Worm (Caenorhabditis elegans) whole organism, L1 larva: ENCODE data around the gene F42A10.6.

ENCODE experiments used
- C16A3.4 ChIP-seq: fragments of 150-350 bp; optimal IDR thresholded peaks from 2 replicates; lab custom pipeline; 2014; ENCODE audit warnings: missing biosample characterization, missing genetic modification characterization
- Y116A8C.19 ChIP-seq: sonication (generic microtip); optimal IDR thresholded peaks from 2 replicates; lab custom pipeline; 2016; ENCODE audit warnings: missing compliant biosample characterization, missing genetic modification characterization, borderline replicate concordance
- aha-1 ChIP-seq: fragments of 150-350 bp; optimal IDR thresholded peaks from 2 replicates; lab custom pipeline; 2014; ENCODE audit warnings: missing biosample characterization, missing genetic modification characterization
- aly-2 ChIP-seq: fragments of 150-350 bp; optimal IDR thresholded peaks from 2 replicates; lab custom pipeline; 2014; ENCODE audit warnings: missing biosample characterization, missing genetic modification characterization
- ama-1 ChIP-seq: fragments of 150-350 bp; optimal IDR thresholded peaks from 2 replicates; lab custom pipeline; 2014
- blmp-1 ChIP-seq: fragments of 150-350 bp; optimal IDR thresholded peaks from 2 replicates; lab custom pipeline; 2014; ENCODE audit warnings: missing biosample characterization, missing genetic modification characterization
- ceh-82 ChIP-seq, 3 experiments: fragments of 150-350 bp in 1 of 3; sonication (generic microtip) in 2 of 3; optimal IDR thresholded peaks; 2 replicates each; lab custom pipeline; 2014 to 2017; ENCODE audit warnings: missing biosample characterization in 3 of 3, missing genetic modification characterization in 3 of 3
- ces-1 ChIP-seq: fragments of 150-350 bp; optimal IDR thresholded peaks from 2 replicates; lab custom pipeline; 2014; ENCODE audit warnings: missing biosample characterization, missing genetic modification reagents, missing genetic modification characterization
- dpl-1 ChIP-seq, 3 experiments: fragments of 150-350 bp in 2 of 3; sonication (generic microtip) in 1 of 3; optimal IDR thresholded peaks; 2 replicates each; lab custom pipeline; 2014 to 2017; ENCODE audit warnings: missing biosample characterization in 3 of 3, missing genetic modification characterization in 3 of 3, missing genetic modification reagents in 3 of 3
- dsc-1 ChIP-seq: sonication (generic microtip); optimal IDR thresholded peaks from 2 replicates; lab custom pipeline; 2016; ENCODE audit warnings: mild to moderate bottlenecking, missing genetic modification characterization, missing compliant biosample characterization
- efl-1 ChIP-seq, 4 experiments: fragments of 150-350 bp; optimal IDR thresholded peaks in 3 of 4; peaks in 1 of 4; 1 replicate in 1 of 4; 2 replicates in 3 of 4; lab custom pipeline; 2014; ENCODE audit warnings: missing biosample characterization in 2 of 4, missing genetic modification characterization in 2 of 4, missing genetic modification reagents in 2 of 4
- elt-2 ChIP-seq: sonication (generic microtip); optimal IDR thresholded peaks from 2 replicates; lab custom pipeline; 2016; ENCODE audit warnings: missing genetic modification characterization, mild to moderate bottlenecking, inconsistent platforms, missing compliant biosample characterization, missing genetic modification reagents
- elt-3 ChIP-seq, 6 experiments: fragments of 150-350 bp in 1 of 6; sonication (generic microtip); optimal IDR thresholded peaks; 2 replicates each; lab custom pipeline; 2017 to 2018; ENCODE audit warnings: missing biosample characterization in 6 of 6, missing genetic modification characterization in 6 of 6, inconsistent platforms in 1 of 6
- ets-5 ChIP-seq: fragments of 200-800 bp; sonication (Bioruptor generic); IDR thresholded peaks from 2 replicates; pipeline ENCODE4 v1.3.6; 2022; ENCODE audit warnings: missing genetic modification characterization, missing compliant biosample characterization
- fkh-4 ChIP-seq: sonication (generic microtip); optimal IDR thresholded peaks from 2 replicates; lab custom pipeline; 2016; ENCODE audit warnings: missing compliant biosample characterization, missing genetic modification characterization, borderline replicate concordance
- fkh-8 ChIP-seq: sonication (generic microtip); optimal IDR thresholded peaks from 2 replicates; lab custom pipeline; 2016; ENCODE audit warnings: mild to moderate bottlenecking, missing genetic modification characterization, missing compliant biosample characterization
- hlh-17 ChIP-seq: fragments of 200-800 bp; sonication (Bioruptor generic); optimal IDR thresholded peaks from 2 replicates; lab custom pipeline; 2018; ENCODE audit warnings: missing genetic modification characterization, mild to moderate bottlenecking, missing compliant biosample characterization, moderate library complexity, borderline replicate concordance
- hlh-4 ChIP-seq: sonication (generic microtip); optimal IDR thresholded peaks from 2 replicates; lab custom pipeline; 2016; ENCODE audit warnings: mild to moderate bottlenecking, missing genetic modification characterization, missing compliant biosample characterization
- hpl-2 ChIP-seq: fragments of 150-350 bp; optimal IDR thresholded peaks from 2 replicates; lab custom pipeline; 2014; ENCODE audit warnings: missing biosample characterization, missing genetic modification reagents, missing genetic modification characterization
- isw-1 ChIP-seq: fragments of 200-800 bp; sonication (Bioruptor generic); IDR thresholded peaks from 2 replicates; pipeline ENCODE4 v1.3.6; 2022; ENCODE audit warnings: missing genetic modification characterization, missing compliant biosample characterization
- lin-13 ChIP-seq: fragments of 150-350 bp; optimal IDR thresholded peaks from 2 replicates; lab custom pipeline; 2014; ENCODE audit warnings: missing biosample characterization, missing genetic modification reagents, missing genetic modification characterization
- lin-14 ChIP-seq: fragments of 200-800 bp; sonication (Bioruptor generic); optimal IDR thresholded peaks from 2 replicates; lab custom pipeline; 2018; ENCODE audit warnings: mild to moderate bottlenecking, missing genetic modification characterization, moderate library complexity, missing compliant biosample characterization
- lin-35 ChIP-seq, 2 experiments: fragments of 150-350 bp; optimal IDR thresholded peaks; 2 replicates each; lab custom pipeline; 2014; ENCODE audit warnings: missing biosample characterization in 2 of 2, missing genetic modification characterization in 2 of 2, missing genetic modification reagents in 2 of 2
- lir-3 ChIP-seq: sonication (generic microtip); optimal IDR thresholded peaks from 2 replicates; lab custom pipeline; 2016; ENCODE audit warnings: mild to moderate bottlenecking, missing genetic modification characterization, moderate library complexity, missing compliant biosample characterization; ENCODE audit not compliant: poor library complexity
- mab-9 ChIP-seq: fragments of 200-800 bp; sonication (Bioruptor generic); IDR thresholded peaks from 2 replicates; pipeline ENCODE4 v1.3.6; 2022; ENCODE audit warnings: missing genetic modification reagents, missing genetic modification characterization, missing compliant biosample characterization
- mef-2 ChIP-seq: fragments of 150-350 bp; optimal IDR thresholded peaks from 2 replicates; lab custom pipeline; 2014; ENCODE audit warnings: missing biosample characterization, missing genetic modification characterization
- mep-1 ChIP-seq: fragments of 150-350 bp; optimal IDR thresholded peaks from 2 replicates; lab custom pipeline; 2014; ENCODE audit warnings: missing biosample characterization, missing genetic modification characterization
- nhr-11 ChIP-seq: fragments of 150-350 bp; optimal IDR thresholded peaks from 2 replicates; lab custom pipeline; 2014; ENCODE audit warnings: missing biosample characterization, missing genetic modification characterization
- nhr-19 ChIP-seq: fragments of 200-800 bp; sonication (Bioruptor generic); conservative IDR thresholded peaks from 2 replicates; pipeline ENCODE4 v1.3.6; 2022; ENCODE audit warnings: missing genetic modification characterization, missing compliant biosample characterization
- nhr-20 ChIP-seq: sonication (generic microtip); optimal IDR thresholded peaks from 2 replicates; lab custom pipeline; 2016; ENCODE audit warnings: mild to moderate bottlenecking, missing genetic modification characterization, missing compliant biosample characterization
- nhr-71 ChIP-seq: sonication (generic microtip); optimal IDR thresholded peaks from 2 replicates; lab custom pipeline; 2016; ENCODE audit warnings: mild to moderate bottlenecking, missing genetic modification characterization, moderate library complexity, missing compliant biosample characterization
- nhr-77 ChIP-seq: fragments of 150-350 bp; optimal IDR thresholded peaks from 2 replicates; lab custom pipeline; 2014; ENCODE audit warnings: missing biosample characterization, missing genetic modification characterization
- nhr-90 ChIP-seq: sonication (generic microtip); optimal IDR thresholded peaks from 2 replicates; lab custom pipeline; 2016; ENCODE audit warnings: mild to moderate bottlenecking, missing genetic modification characterization, missing compliant biosample characterization; ENCODE audit not compliant: poor library complexity
- pag-3 ChIP-seq: sonication (generic microtip); optimal IDR thresholded peaks from 2 replicates; lab custom pipeline; 2017; ENCODE audit warnings: missing genetic modification characterization, mild to moderate bottlenecking, missing compliant biosample characterization, antibody characterized with exemption, borderline replicate concordance; ENCODE audit not compliant: insufficient read depth
- rnt-1 ChIP-seq: sonication (generic microtip); optimal IDR thresholded peaks from 2 replicates; lab custom pipeline; 2016; ENCODE audit warnings: mild to moderate bottlenecking, missing genetic modification characterization, moderate library complexity, missing compliant biosample characterization
- skn-1 ChIP-seq: fragments of 150-350 bp; optimal IDR thresholded peaks from 2 replicates; lab custom pipeline; 2014; ENCODE audit warnings: missing biosample characterization, missing genetic modification characterization
- snpc-4 ChIP-seq: fragments of 150-350 bp; optimal IDR thresholded peaks from 2 replicates; lab custom pipeline; 2014; ENCODE audit warnings: missing biosample characterization, missing genetic modification characterization
- snu-23 ChIP-seq: sonication (generic microtip); optimal IDR thresholded peaks from 2 replicates; lab custom pipeline; 2016; ENCODE audit warnings: missing genetic modification characterization, missing compliant biosample characterization
- sox-4 ChIP-seq: sonication (generic microtip); optimal IDR thresholded peaks from 2 replicates; lab custom pipeline; 2016; ENCODE audit warnings: missing genetic modification characterization, missing compliant biosample characterization
- sptf-1 ChIP-seq: fragments of 150-350 bp; optimal IDR thresholded peaks from 2 replicates; lab custom pipeline; 2014; ENCODE audit warnings: missing biosample characterization, missing genetic modification characterization
- swsn-7 ChIP-seq: sonication (generic microtip); optimal IDR thresholded peaks from 2 replicates; lab custom pipeline; 2016; ENCODE audit warnings: missing genetic modification characterization, missing compliant biosample characterization
- tbx-2 ChIP-seq: sonication (generic microtip); optimal IDR thresholded peaks from 2 replicates; lab custom pipeline; 2016; ENCODE audit warnings: missing genetic modification characterization, missing compliant biosample characterization
- tlp-1 ChIP-seq: fragments of 150-350 bp; optimal IDR thresholded peaks from 2 replicates; lab custom pipeline; 2014; ENCODE audit warnings: missing biosample characterization, missing genetic modification characterization
- unc-30 ChIP-seq: sonication (generic microtip); optimal IDR thresholded peaks from 2 replicates; lab custom pipeline; 2017; ENCODE audit warnings: missing biosample characterization, missing genetic modification characterization
- unc-62 ChIP-seq: fragments of 150-350 bp; optimal IDR thresholded peaks from 2 replicates; lab custom pipeline; 2014; ENCODE audit warnings: missing biosample characterization, missing genetic modification reagents, missing genetic modification characterization
- unc-86 ChIP-seq: sonication (generic microtip); optimal IDR thresholded peaks from 2 replicates; lab custom pipeline; 2016; ENCODE audit warnings: missing genetic modification characterization, missing compliant biosample characterization
- vab-15 ChIP-seq: sonication (generic microtip); optimal IDR thresholded peaks from 2 replicates; lab custom pipeline; 2017; ENCODE audit warnings: missing genotype, mild to moderate bottlenecking, missing genetic modification characterization, missing compliant biosample characterization
- xbp-1 ChIP-seq: sonication (generic microtip); optimal IDR thresholded peaks from 2 replicates; lab custom pipeline; 2016; ENCODE audit warnings: missing genetic modification characterization, missing compliant biosample characterization
- zip-4 ChIP-seq: fragments of 200-800 bp; sonication (Bioruptor generic); optimal IDR thresholded peaks from 2 replicates; lab custom pipeline; 2018; ENCODE audit warnings: mild to moderate bottlenecking, missing genetic modification characterization, moderate library complexity, missing compliant biosample characterization

F42A10.6 gene

DNA sequence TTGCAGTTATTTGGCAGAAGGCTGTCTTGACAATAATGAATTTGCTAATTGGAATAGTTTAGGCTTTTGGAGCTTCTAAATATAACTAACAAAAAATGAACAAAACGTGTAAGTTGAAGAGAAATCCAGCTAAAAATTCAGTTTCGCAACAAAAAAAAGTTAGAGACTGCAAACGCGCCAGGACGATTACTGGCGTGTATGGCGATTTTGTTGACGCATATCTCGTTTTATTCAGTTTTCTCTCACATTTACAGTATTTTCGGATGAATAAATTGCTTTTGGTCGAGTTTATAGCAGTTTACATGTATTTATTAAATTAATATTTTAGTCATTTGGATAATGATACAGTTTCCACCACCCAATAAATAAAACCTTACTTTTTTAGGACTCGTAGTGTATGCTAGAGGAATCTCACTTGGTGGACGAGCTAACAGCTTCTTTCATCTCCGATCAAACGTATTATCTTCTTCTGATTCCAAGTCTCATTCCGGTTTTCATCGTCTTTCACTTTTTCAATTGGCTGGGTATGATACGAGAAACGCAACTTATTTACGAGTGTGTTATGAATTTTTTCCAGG is 3.6 kb downstream of the F42A10.6 start, which contains the start of the genes abcf-3 and F42A10.5 (continued):
- TF ChIP-seq mep-1 (peak; percentile 88), skn-1 (tag; lab: Kevin White, UChicago) (peak; percentile 85), hlh-17 (GFP tag; lab: Kevin White, UChicago) (no peak), pag-3 (tag; lab: Kevin White, UChicago) (no peak), hpl-2 (peak; percentile 38), blmp-1 (tag; lab: Kevin White, UChicago) (peak; percentile 59), sptf-1 (tag; lab: Kevin White, UChicago) (no peak), nhr-71 (peak; percentile 84), elt-3 (tag; optimal IDR thresholded peaks at IDR 0.05; lab: Kevin White, UChicago) (peak in 2 of 6 experiments; percentile 46 to 78), lir-3 (tag; lab: Kevin White, UChicago) (no peak), lin-14 (peak; percentile 72), C16A3.4 (tag; lab: Kevin White, UChicago) (peak; percentile 66), lin-13 (GFP tag; lab: Kevin White, UChicago) (peak; percentile 60), ceh-82 (tag; optimal IDR thresholded peaks at IDR 0.05; lab: Kevin White, UChicago) (peak; percentile 67 to 80 (median 76)), aha-1 (tag; lab: Kevin White, UChicago) (peak; percentile 18), fkh-8 (tag; lab: Kevin White, UChicago) (peak; percentile 40), snu-23 (GFP tag; lab: Kevin White, UChicago) (peak; percentile 78), sox-4 (tag; lab: Kevin White, UChicago) (no peak), hlh-4 (tag; lab: Kevin White, UChicago) (no peak), unc-86 (tag; lab: Kevin White, UChicago) (peak; percentile 37), tbx-2 (tag; lab: Kevin White, UChicago) (peak; percentile 62), dsc-1 (peak; percentile 66), nhr-77 (tag; lab: Kevin White, UChicago) (peak; percentile 55), elt-2 (peak; percentile 45), tlp-1 (tag; lab: Kevin White, UChicago) (no peak), mab-9 (GFP tag; lab: Robert Waterston, UW) (no peak), unc-62 (GFP tag; lab: Kevin White, UChicago) (no peak), zip-4 (peak; percentile 21), efl-1 (optimal IDR thresholded peaks at IDR 0.05; lab: Kevin White, UChicago) (peak; percentile 72 to 81), efl-1 (GFP tag; optimal IDR thresholded peaks at IDR 0.05 in 1 of 2; lab: Kevin White, UChicago) (peak; percentile 77 to 98), rnt-1 (tag; lab: Kevin White, UChicago) (peak; percentile 83), nhr-11 (tag; lab: Kevin White, UChicago) (peak; percentile 5), mef-2 (tag; lab: Kevin White, UChicago) (no peak), ces-1 (GFP tag; lab: Kevin White, UChicago) (no peak)
- TF ChIP-seq, all 84 proteins: peak for 49

DNA sequence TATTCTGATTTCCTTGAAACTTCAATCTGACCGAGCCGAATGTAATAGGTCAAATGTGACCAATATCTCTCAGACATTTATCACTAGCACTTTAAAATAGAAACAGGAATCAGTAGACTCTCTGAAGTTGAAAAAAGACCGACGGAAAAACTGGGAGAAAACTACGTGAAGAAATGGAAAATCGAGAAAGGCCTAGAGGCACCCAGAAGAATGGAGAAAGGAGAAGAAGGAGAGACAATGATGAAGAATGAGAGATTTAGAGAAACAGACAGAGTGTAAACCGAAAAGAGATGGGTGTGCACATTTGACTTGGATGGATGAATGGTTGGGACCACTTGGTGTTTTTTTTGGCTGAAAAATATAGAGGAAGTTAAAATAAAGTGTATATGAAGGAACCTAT is 6.6 kb downstream of the F42A10.6 start:
- TF ChIP-seq mab-9 (GFP tag; lab: Robert Waterston, UW) (no peak), hlh-4 (tag; lab: Kevin White, UChicago) (no peak), elt-2 (no peak), dpl-1 (GFP tag; optimal IDR thresholded peaks at IDR 0.05; lab: Kevin White, UChicago) (peak in 1 of 3 experiments; percentile 26), nhr-20 (tag; lab: Kevin White, UChicago) (peak; percentile 60), ets-5 (GFP tag; lab: Robert Waterston, UW) (no peak), snpc-4 (tag; lab: Kevin White, UChicago) (no peak), swsn-7 (tag; lab: Kevin White, UChicago) (peak; percentile 40), nhr-19 (GFP tag; lab: Robert Waterston, UW) (peak; percentile 36), vab-15 (tag; lab: Kevin White, UChicago) (no peak), unc-62 (GFP tag; lab: Kevin White, UChicago) (no peak), nhr-11 (tag; lab: Kevin White, UChicago) (no peak), fkh-4 (tag; lab: Kevin White, UChicago) (no peak), Y116A8C.19 (tag; lab: Kevin White, UChicago) (no peak), mef-2 (tag; lab: Kevin White, UChicago) (no peak), efl-1 (optimal IDR thresholded peaks at IDR 0.05; lab: Kevin White, UChicago) (peak; percentile 25 to 30), efl-1 (GFP tag; optimal IDR thresholded peaks at IDR 0.05 in 1 of 2; lab: Kevin White, UChicago) (peak; percentile 8 to 29), ama-1 (lab: Kevin White, UChicago) (no peak), xbp-1 (tag; lab: Kevin White, UChicago) (peak; percentile 3), aly-2 (tag; lab: Kevin White, UChicago) (peak; percentile 2), nhr-90 (tag; lab: Kevin White, UChicago) (no peak), tlp-1 (tag; lab: Kevin White, UChicago) (no peak), lin-35 (GFP tag; optimal IDR thresholded peaks at IDR 0.05; lab: Kevin White, UChicago) (peak in 1 of 2 experiments; percentile 34), unc-30 (tag; lab: Kevin White, UChicago) (no peak), isw-1 (GFP tag; lab: Robert Waterston, UW) (no peak), lir-3 (tag; lab: Kevin White, UChicago) (no peak)
